Fruit fly (Drosophila melanogaster) whole organism, embryonic: ENCODE data around the gene Glut4EF.

ENCODE experiments used
- Atf3 ChIP-seq: fragments of 200-800 bp; sonication (Bioruptor generic); optimal IDR thresholded peaks from 3 replicates; lab custom pipeline; 2016; ENCODE audit warnings: missing biosample characterization, missing genetic modification characterization
- Atf6 ChIP-seq: fragments of 200-800 bp; sonication (Bioruptor generic); IDR thresholded peaks from 2 replicates; pipeline ENCODE4 v1.3.6; 2022; ENCODE audit warnings: missing biosample characterization, missing genetic modification characterization
- Bdp1 ChIP-seq: fragments of 200-800 bp; sonication (Bioruptor generic); optimal IDR thresholded peaks from 3 replicates; lab custom pipeline; 2016; ENCODE audit warnings: missing biosample characterization, missing genetic modification characterization
- Bteb2 ChIP-seq: fragments of 200-800 bp; sonication (Bioruptor generic); optimal IDR thresholded peaks from 2 replicates; lab custom pipeline; 2016; ENCODE audit warnings: missing biosample characterization, missing genetic modification characterization
- CG10274 ChIP-seq: fragments of 200-800 bp; sonication (Bioruptor generic); optimal IDR thresholded peaks from 3 replicates; lab custom pipeline; 2017; ENCODE audit warnings: missing biosample characterization, mild to moderate bottlenecking, missing genetic modification characterization
- CG10565 ChIP-seq: fragments of 200-800 bp; sonication (Bioruptor generic); optimal IDR thresholded peaks from 3 replicates; lab custom pipeline; 2016; ENCODE audit warnings: missing biosample characterization, mild to moderate bottlenecking, missing genetic modification characterization
- CG11093 ChIP-seq: fragments of 200-800 bp; sonication (Bioruptor generic); IDR thresholded peaks from 3 replicates; pipeline ENCODE4 v1.3.6; 2022; ENCODE audit warnings: missing biosample characterization, missing genetic modification characterization
- CG12219 ChIP-seq: fragments of 200-800 bp; sonication (Bioruptor generic); optimal IDR thresholded peaks from 3 replicates; lab custom pipeline; 2018; ENCODE audit warnings: missing biosample characterization, mild to moderate bottlenecking, missing genetic modification characterization
- CG1233 ChIP-seq: fragments of 200-800 bp; sonication (Bioruptor generic); optimal IDR thresholded peaks from 4 replicates; lab custom pipeline; 2018; ENCODE audit warnings: missing biosample characterization, mild to moderate bottlenecking, missing genetic modification characterization
- CG13624 ChIP-seq: fragments of 200-800 bp; sonication (Bioruptor generic); optimal IDR thresholded peaks from 2 replicates; lab custom pipeline; 2016; ENCODE audit warnings: missing biosample characterization, missing genetic modification characterization
- CG16779 ChIP-seq: fragments of 200-800 bp; sonication (Bioruptor generic); IDR thresholded peaks from 2 replicates; pipeline ENCODE4 v1.3.6; 2022; ENCODE audit warnings: missing biosample characterization, missing genetic modification characterization
- CG17802 ChIP-seq: fragments of 200-800 bp; sonication (Bioruptor generic); optimal IDR thresholded peaks from 2 replicates; lab custom pipeline; 2018; ENCODE audit warnings: missing biosample characterization, mild to moderate bottlenecking, missing genetic modification characterization, moderate library complexity
- CG17912 ChIP-seq: fragments of 200-800 bp; sonication (Bioruptor generic); optimal IDR thresholded peaks from 2 replicates; lab custom pipeline; 2018; ENCODE audit warnings: missing biosample characterization, mild to moderate bottlenecking, missing genetic modification characterization
- CG18764 ChIP-seq: fragments of 200-800 bp; sonication (Bioruptor generic); optimal IDR thresholded peaks from 3 replicates; lab custom pipeline; 2016; ENCODE audit warnings: missing biosample characterization, missing genetic modification characterization
- CG31365 ChIP-seq: fragments of 200-800 bp; sonication (Bioruptor generic); optimal IDR thresholded peaks from 2 replicates; lab custom pipeline; 2018; ENCODE audit warnings: missing biosample characterization, mild to moderate bottlenecking, missing genetic modification characterization
- CG43689 ChIP-seq: fragments of 200-800 bp; sonication (Bioruptor generic); IDR thresholded peaks from 2 replicates; pipeline ENCODE4 v1.3.6; 2022; ENCODE audit warnings: missing biosample characterization, missing genetic modification characterization
- CG5180 ChIP-seq: fragments of 200-800 bp; sonication (Bioruptor generic); optimal IDR thresholded peaks from 3 replicates; lab custom pipeline; 2017; ENCODE audit warnings: missing biosample characterization, missing genetic modification characterization, mild to moderate bottlenecking, moderate library complexity, missing genetic modification reagents
- CG7271 ChIP-seq: fragments of 200-800 bp; sonication (Bioruptor generic); optimal IDR thresholded peaks from 2 replicates; lab custom pipeline; 2018; ENCODE audit warnings: missing biosample characterization, mild to moderate bottlenecking, missing genetic modification characterization, moderate library complexity
- CG8765 ChIP-seq: fragments of 200-800 bp; sonication (Bioruptor generic); IDR thresholded peaks from 2 replicates; pipeline ENCODE4 v1.3.6; 2022; ENCODE audit warnings: missing biosample characterization, missing genetic modification characterization
- CG9215 ChIP-seq: fragments of 200-800 bp; sonication (Bioruptor generic); IDR thresholded peaks from 2 replicates; pipeline ENCODE4 v1.3.6; 2022; ENCODE audit warnings: missing biosample characterization, missing genetic modification characterization
- CkIIα-i1 ChIP-seq: fragments of 200-800 bp; sonication (Bioruptor generic); IDR thresholded peaks from 2 replicates; pipeline ENCODE4 v1.3.6; 2022; ENCODE audit warnings: missing biosample characterization, missing genetic modification characterization
- CoRest ChIP-seq: fragments of 200-800 bp; sonication (Bioruptor generic); optimal IDR thresholded peaks from 3 replicates; lab custom pipeline; 2018; ENCODE audit warnings: missing biosample characterization, mild to moderate bottlenecking, missing genetic modification characterization, moderate library complexity
- Gsc ChIP-seq: fragments of 200-800 bp; sonication (Bioruptor generic); IDR thresholded peaks from 2 replicates; pipeline ENCODE4 v1.3.6; 2022; ENCODE audit warnings: missing biosample characterization, missing genetic modification characterization
- Hr51 ChIP-seq, 2 experiments: fragments of 200-800 bp; sonication (Bioruptor generic); optimal IDR thresholded peaks; 2 replicates in 1 of 2; 3 replicates in 1 of 2; lab custom pipeline; 2016 to 2018; ENCODE audit warnings: missing biosample characterization in 2 of 2, missing genetic modification characterization in 2 of 2, mild to moderate bottlenecking in 1 of 2, moderate library complexity in 1 of 2
- Kr ChIP-seq: fragments of 200-800 bp; sonication (Bioruptor generic); optimal IDR thresholded peaks from 2 replicates; lab custom pipeline; 2017; ENCODE audit warnings: missing biosample characterization, mild to moderate bottlenecking, missing genetic modification characterization
- Sox100B ChIP-seq: fragments of 200-800 bp; sonication (Bioruptor generic); optimal IDR thresholded peaks from 3 replicates; lab custom pipeline; 2018; ENCODE audit warnings: missing biosample characterization, mild to moderate bottlenecking, missing genetic modification characterization
- Tbp ChIP-seq: fragments of >200 bp; optimal IDR thresholded peaks from 2 replicates; lab custom pipeline; 2018; ENCODE audit warnings: missing biosample characterization, missing genetic modification characterization
- Trl ChIP-seq, 3 experiments: fragments of >200 bp in 2 of 3; fragments of 200-800 bp in 1 of 3; sonication (Bioruptor generic) in 1 of 3; optimal IDR thresholded peaks; 2 replicates in 1 of 3; 3 replicates in 2 of 3; lab custom pipeline; 2016 to 2017; ENCODE audit warnings: missing biosample characterization in 1 of 3, missing genetic modification characterization in 1 of 3
- Xrp1 ChIP-seq: fragments of 200-800 bp; sonication (Bioruptor generic); IDR thresholded peaks from 2 replicates; pipeline ENCODE4 v1.3.6; 2022; ENCODE audit warnings: missing biosample characterization, missing genetic modification characterization
- aop ChIP-seq: fragments of 200-800 bp; sonication (Bioruptor generic); IDR thresholded peaks from 2 replicates; pipeline ENCODE4 v1.3.6; 2022; ENCODE audit warnings: missing biosample characterization, missing genetic modification characterization
- btn ChIP-seq: fragments of 200-800 bp; sonication (Bioruptor generic); optimal IDR thresholded peaks from 2 replicates; lab custom pipeline; 2016; ENCODE audit warnings: missing biosample characterization, missing genetic modification characterization
- crp ChIP-seq, 2 experiments: fragments of 200-800 bp; sonication (Bioruptor generic); optimal IDR thresholded peaks; 2 replicates in 1 of 2; 3 replicates in 1 of 2; lab custom pipeline; 2017; ENCODE audit warnings: missing biosample characterization in 2 of 2, missing genetic modification characterization in 2 of 2, mild to moderate bottlenecking in 1 of 2, moderate library complexity in 1 of 2
- da ChIP-seq: fragments of 200-800 bp; sonication (Bioruptor generic); optimal IDR thresholded peaks from 2 replicates; lab custom pipeline; 2016; ENCODE audit warnings: missing biosample characterization, missing genetic modification characterization
- en ChIP-seq: fragments of 200-800 bp; sonication (Bioruptor generic); optimal IDR thresholded peaks from 2 replicates; lab custom pipeline; 2016; ENCODE audit warnings: missing biosample characterization, missing genetic modification characterization
- gro ChIP-seq: fragments of 200-800 bp; sonication (Bioruptor generic); optimal IDR thresholded peaks from 2 replicates; lab custom pipeline; 2016; ENCODE audit warnings: missing biosample characterization, missing genetic modification characterization
- hkb ChIP-seq, 2 experiments: fragments of 200-800 bp in 1 of 2; fragments of >200 bp in 1 of 2; sonication (Bioruptor generic) in 1 of 2; IDR thresholded peaks in 1 of 2; optimal IDR thresholded peaks in 1 of 2; 2 replicates each; pipeline versions ENCODE4 v1.3.6 to Lab custom; 2017 to 2022; ENCODE audit warnings: missing biosample characterization in 1 of 2, missing genetic modification characterization in 1 of 2
- kah ChIP-seq: fragments of 200-800 bp; sonication (Bioruptor generic); optimal IDR thresholded peaks from 2 replicates; lab custom pipeline; 2018; ENCODE audit warnings: missing biosample characterization, mild to moderate bottlenecking, missing genetic modification characterization
- lilli ChIP-seq: fragments of 200-800 bp; sonication (Bioruptor generic); optimal IDR thresholded peaks from 3 replicates; lab custom pipeline; 2016; ENCODE audit warnings: missing biosample characterization, missing genetic modification characterization
- lov ChIP-seq, 2 experiments: fragments of 200-800 bp in 1 of 2; fragments of >200 bp in 1 of 2; sonication (Bioruptor generic) in 1 of 2; IDR thresholded peaks in 1 of 2; optimal IDR thresholded peaks in 1 of 2; 2 replicates in 1 of 2; 3 replicates in 1 of 2; pipeline versions ENCODE4 v1.3.6 to Lab custom; 2017 to 2022; ENCODE audit warnings: missing biosample characterization in 1 of 2, missing genetic modification characterization in 1 of 2
- odd ChIP-seq: fragments of 200-800 bp; sonication (Bioruptor generic); optimal IDR thresholded peaks from 2 replicates; lab custom pipeline; 2017; ENCODE audit warnings: missing biosample characterization, mild to moderate bottlenecking, missing genetic modification characterization
- psq ChIP-seq: fragments of 200-800 bp; sonication (Bioruptor generic); optimal IDR thresholded peaks from 2 replicates; lab custom pipeline; 2017; ENCODE audit warnings: missing biosample characterization, missing genetic modification characterization
- rib ChIP-seq: fragments of 200-800 bp; sonication (Bioruptor generic); IDR thresholded peaks from 2 replicates; pipeline ENCODE4 v1.3.6; 2022; ENCODE audit warnings: missing biosample characterization, missing genetic modification characterization
- row ChIP-seq: fragments of 200-800 bp; sonication (Bioruptor generic); IDR thresholded peaks from 3 replicates; pipeline ENCODE4 v1.3.6; 2022; ENCODE audit warnings: missing biosample characterization, missing genetic modification characterization
- shn ChIP-seq: fragments of 200-800 bp; sonication (Bioruptor generic); optimal IDR thresholded peaks from 3 replicates; lab custom pipeline; 2016; ENCODE audit warnings: missing biosample characterization, missing genetic modification characterization
- sim ChIP-seq: fragments of 200-800 bp; sonication (Bioruptor generic); IDR thresholded peaks from 2 replicates; pipeline ENCODE4 v1.3.6; 2022; ENCODE audit warnings: missing biosample characterization, missing genetic modification characterization
- tap ChIP-seq: fragments of 200-800 bp; optimal IDR thresholded peaks from 3 replicates; lab custom pipeline; 2019; ENCODE audit warnings: missing biosample characterization, mild to moderate bottlenecking, missing genetic modification characterization, moderate library complexity
- tna ChIP-seq: fragments of 200-800 bp; sonication (Bioruptor generic); IDR thresholded peaks from 2 replicates; pipeline ENCODE4 v1.3.6; 2022; ENCODE audit warnings: missing biosample characterization, missing genetic modification characterization; ENCODE audit not compliant: partially characterized antibody
- toy ChIP-seq: fragments of 200-800 bp; sonication (Bioruptor generic); IDR thresholded peaks from 2 replicates; pipeline ENCODE4 v1.3.6; 2022; ENCODE audit warnings: missing biosample characterization, missing genetic modification characterization
- vfl ChIP-seq: fragments of 200-800 bp; sonication (Bioruptor generic); optimal IDR thresholded peaks from 2 replicates; lab custom pipeline; 2016; ENCODE audit warnings: missing biosample characterization, missing genetic modification characterization

The Glut4EF gene

dm6 chr3R:9932240-9933012 is 57.9 kb downstream of the Glut4EF start (continued):
- TF ChIP-seq Atf6 (GFP tag; lab: Robert Waterston, UW) (peak; percentile 51; the same call in 1 of the 2 replicates), toy (GFP tag; lab: Robert Waterston, UW) (no peak), Tbp (GFP tag; lab: Kevin White, UChicago) (no peak), Trl (optimal IDR thresholded peaks at IDR 0.05; lab: Kevin White, UChicago) (peak in 1 of 2 experiments; percentile 32), Trl (GFP tag; optimal IDR thresholded peaks at IDR 0.05; lab: Kevin White, UChicago) (no peak), crp (GFP tag; optimal IDR thresholded peaks at IDR 0.05; lab: Kevin White, UChicago) (no peak), tap (peak; percentile 14), CG17912 (GFP tag; lab: Kevin White, UChicago) (no peak), lov (optimal IDR thresholded peaks at IDR 0.05; lab: Kevin White, UChicago) (no peak), lov (GFP tag; IDR thresholded peaks at IDR 0.05; lab: Robert Waterston, UW) (no peak), gro (GFP tag; lab: Kevin White, UChicago) (peak; percentile 18), CG12219 (no peak), CG43689 (no peak), odd (no peak), en (GFP tag; lab: Kevin White, UChicago) (no peak), CkIIα-i1 (no peak), CG10274 (no peak), btn (no peak), kah (GFP tag; lab: Kevin White, UChicago) (no peak), CG1233 (GFP tag; lab: Kevin White, UChicago) (peak; percentile 32), CG16779 (GFP tag; lab: Robert Waterston, UW) (no peak), Bteb2 (no peak), CG18764 (GFP tag; lab: Kevin White, UChicago) (no peak), CG9215 (GFP tag; lab: Robert Waterston, UW) (no peak), shn (GFP tag; lab: Kevin White, UChicago) (no peak), CG31365 (tag; lab: Kevin White, UChicago) (peak; percentile 0), CG10565 (no peak), sim (GFP tag; lab: Robert Waterston, UW) (no peak), hkb (optimal IDR thresholded peaks at IDR 0.05; lab: Kevin White, UChicago) (no peak), hkb (GFP tag; IDR thresholded peaks at IDR 0.05; lab: Robert Waterston, UW) (0 out of 2 replicates have a peak, but pooled peaks have one; percentile 15), CG11093 (GFP tag; lab: Robert Waterston, UW) (no peak), CG13624 (GFP tag; lab: Kevin White, UChicago) (peak; percentile 6), Gsc (no peak), Kr (GFP tag; lab: Kevin White, UChicago) (no peak), aop (no peak), Atf3 (GFP tag; lab: Kevin White, UChicago) (no peak), row (GFP tag; lab: Robert Waterston, UW) (peak; percentile 7; the same call in 1 of the 3 replicates), Bdp1 (GFP tag; lab: Kevin White, UChicago) (no peak), CoRest (tag; lab: Kevin White, UChicago) (peak; percentile 33), rib (GFP tag; lab: Robert Waterston, UW) (peak; percentile 95), Xrp1 (GFP tag; lab: Robert Waterston, UW) (no peak), vfl (no peak), da (GFP tag; lab: Kevin White, UChicago) (no peak), lilli (no peak), CG17802 (tag; lab: Kevin White, UChicago) (no peak), psq (no peak), tna (GFP tag; lab: Robert Waterston, UW) (no peak), CG5180 (GFP tag; lab: Kevin White, UChicago) (no peak), CG8765 (GFP tag; lab: Robert Waterston, UW) (no peak), Hr51 (GFP tag; optimal IDR thresholded peaks at IDR 0.05; lab: Kevin White, UChicago) (no peak), CG7271 (tag; lab: Kevin White, UChicago) (no peak), Sox100B (GFP tag; lab: Kevin White, UChicago) (no peak)
